Fruit fly (Drosophila melanogaster): ENCODE data around the gene sxe2.

Gene sxe2

DNA sequence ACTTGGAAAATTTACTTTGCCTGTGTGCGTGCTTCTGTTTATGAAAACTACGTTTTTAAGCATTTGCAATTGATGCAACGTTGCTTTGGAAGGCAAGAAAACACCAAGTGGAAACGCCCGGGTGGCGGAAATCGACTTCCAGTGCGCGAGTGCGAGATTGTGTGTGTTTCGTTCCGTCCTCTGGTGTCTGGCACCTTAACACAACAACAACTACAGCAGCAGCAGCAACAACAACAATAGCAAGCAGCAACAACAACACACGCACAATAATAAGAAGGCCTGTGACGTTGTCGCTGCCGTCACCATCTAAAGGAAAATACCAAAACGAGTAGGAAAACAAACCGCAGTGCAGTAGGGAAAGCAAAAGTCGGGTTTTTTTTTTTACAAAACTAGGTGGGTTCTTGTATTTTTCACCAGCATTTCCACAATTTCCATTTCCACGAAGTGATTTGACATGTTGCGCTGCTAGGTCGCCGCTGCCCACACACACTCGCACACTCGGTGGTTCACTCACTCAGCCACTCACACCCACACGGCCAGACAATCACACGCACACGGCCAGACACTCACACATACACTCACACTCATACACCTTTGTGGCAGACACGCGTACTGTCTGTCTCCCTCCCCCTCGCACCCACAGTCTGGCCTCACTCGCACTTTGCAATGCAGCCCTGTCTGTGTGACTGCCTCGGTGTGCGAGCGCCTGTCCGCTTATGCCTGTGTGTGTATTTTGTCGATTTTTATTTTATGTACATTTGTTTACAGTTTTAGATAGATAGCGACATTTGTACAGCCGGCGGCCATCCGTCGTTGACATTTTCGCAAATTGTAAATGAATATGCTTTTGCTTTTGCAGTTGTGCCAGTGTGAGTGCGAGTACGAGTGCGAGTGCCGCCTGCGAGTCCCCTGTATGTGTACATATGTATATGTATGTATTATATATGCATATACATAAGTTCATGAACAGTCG, 15.9 kb downstream of the sxe2 start (continued):
- TF ChIP-seq fd59A (GFP tag; optimal IDR thresholded peaks at IDR 0.05) (no peak), Sox15 (GFP tag; optimal IDR thresholded peaks at IDR 0.05) (no peak), CG11902 (GFP tag; optimal IDR thresholded peaks at IDR 0.05) (no peak), Eip75B (GFP tag; optimal IDR thresholded peaks at IDR 0.05) (peak; percentile 66), Sox14 (GFP tag; optimal IDR thresholded peaks at IDR 0.05) (peak; percentile 89), CG11762 (GFP tag; optimal IDR thresholded peaks at IDR 0.05; ENCODE audit: insufficient read depth) (no peak), CG8119 (GFP tag; IDR thresholded peaks at IDR 0.05) (no peak; the same call in 1 of the 3 replicates), salr (GFP tag; optimal IDR thresholded peaks at IDR 0.05) (no peak), Smox (GFP tag; optimal IDR thresholded peaks at IDR 0.05) (peak; percentile 33), CG4318 (GFP tag; optimal IDR thresholded peaks at IDR 0.05) (no peak), net (GFP tag; optimal IDR thresholded peaks at IDR 0.05) (peak; percentile 49), vri (GFP tag; optimal IDR thresholded peaks at IDR 0.05) (peak; percentile 82), CG6854 (GFP tag; optimal IDR thresholded peaks at IDR 0.05) (peak; percentile 61), Sox102F (GFP tag; optimal IDR thresholded peaks at IDR 0.05) (peak; percentile 27), CG7368 (GFP tag; optimal IDR thresholded peaks at IDR 0.05) (no peak), acj6 (GFP tag; optimal IDR thresholded peaks at IDR 0.05) (no peak), CG15336 (GFP tag; IDR thresholded peaks at IDR 0.05) (peak; percentile 55; the same call in 1 of the 2 replicates), lz (GFP tag; optimal IDR thresholded peaks at IDR 0.05) (peak; percentile 24), CG10631 (GFP tag; optimal IDR thresholded peaks at IDR 0.05) (no peak), fd85E (GFP tag; optimal IDR thresholded peaks at IDR 0.05) (peak; percentile 52), Ets96B (tag; optimal IDR thresholded peaks at IDR 0.05) (peak; percentile 24), Hr38 (GFP tag; optimal IDR thresholded peaks at IDR 0.05) (no peak), CG16779 (tag; optimal IDR thresholded peaks at IDR 0.05) (peak; percentile 78), topi (GFP tag; optimal IDR thresholded peaks at IDR 0.05) (peak; percentile 26), CG8632 (GFP tag; optimal IDR thresholded peaks at IDR 0.05) (no peak), Blimp-1 (GFP tag; optimal IDR thresholded peaks at IDR 0.05) (no peak), CG9139 (GFP tag; optimal IDR thresholded peaks at IDR 0.05) (peak; percentile 12), achi (GFP tag; optimal IDR thresholded peaks at IDR 0.05) (peak; percentile 47), CG1621 (tag; optimal IDR thresholded peaks at IDR 0.05) (peak; percentile 29), CG8319 (GFP tag; optimal IDR thresholded peaks at IDR 0.05) (no peak)

DNA sequence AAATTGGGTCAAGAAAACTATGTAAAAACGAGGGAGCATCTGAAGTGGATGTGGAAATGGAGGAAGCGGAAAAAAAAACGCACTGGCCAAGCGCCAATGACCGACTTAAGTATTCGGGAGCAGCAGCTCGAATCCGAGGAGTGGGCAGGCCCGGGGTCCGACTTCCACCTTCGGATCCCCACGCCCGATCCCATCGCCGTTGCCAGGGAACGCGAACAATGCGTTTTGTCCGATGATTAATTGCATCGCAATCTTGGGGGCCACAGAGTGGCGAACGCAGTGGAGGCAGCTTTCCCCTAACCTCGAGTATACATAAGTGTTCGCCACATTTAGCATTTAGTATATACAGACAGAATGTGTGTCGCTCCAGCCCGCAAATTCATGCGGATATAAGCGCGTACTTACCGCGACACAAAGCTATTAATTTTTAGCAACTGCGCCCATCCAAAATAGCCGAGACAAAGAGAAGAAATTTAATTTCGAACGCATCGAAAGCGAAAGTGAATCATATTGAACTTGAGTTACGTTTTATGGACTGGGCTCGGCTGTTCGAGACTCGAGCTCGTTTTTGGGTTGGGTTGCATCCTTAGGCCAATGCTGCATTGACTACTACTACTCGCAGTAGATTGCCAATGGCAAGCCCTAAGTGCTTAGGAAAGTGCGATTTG, 22.3 kb downstream of the sxe2 start:
- peak; percentile 44 for TF ChIP-seq Eip78C (GFP tag)
- TF ChIP-seq ss (GFP tag; optimal IDR thresholded peaks at IDR 0.05), result no peak
- TF ChIP-seq Blimp-1 (GFP tag; optimal IDR thresholded peaks at IDR 0.05), result peak; percentile 75
- TF ChIP-seq dsx (GFP tag; optimal IDR thresholded peaks at IDR 0.05; ENCODE audit: poor library complexity, severe bottlenecking), result no peak
- TF ChIP-seq CG16779 (tag; optimal IDR thresholded peaks at IDR 0.05), result no peak
- TF ChIP-seq svp (GFP tag), result peak; percentile 75

DNA sequence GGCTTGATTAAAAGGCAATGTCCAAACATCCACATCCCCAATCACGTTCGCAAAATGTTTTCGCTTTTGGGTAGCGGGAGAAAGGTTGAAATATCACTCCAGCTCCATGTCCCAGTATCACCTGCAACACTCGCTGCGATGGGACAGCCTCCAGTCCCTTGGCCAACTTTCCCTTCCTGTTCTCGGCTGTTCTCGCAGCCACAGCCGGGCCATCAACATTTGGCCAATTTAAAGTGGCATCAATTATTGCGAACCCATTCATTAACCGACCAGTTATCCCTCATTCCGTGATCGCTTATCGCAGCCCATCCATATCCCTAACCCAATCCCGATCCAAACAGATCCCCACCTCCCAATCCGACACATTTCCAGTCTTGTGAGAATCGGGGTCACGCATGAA, 29.4 kb downstream of the sxe2 start:
- TF ChIP-seq Met (GFP tag; optimal IDR thresholded peaks at IDR 0.05) (no peak), Lpt (GFP tag; optimal IDR thresholded peaks at IDR 0.05) (no peak), net (GFP tag; optimal IDR thresholded peaks at IDR 0.05) (no peak), CG6854 (GFP tag; optimal IDR thresholded peaks at IDR 0.05) (peak; percentile 12), CG31627 (GFP tag; optimal IDR thresholded peaks at IDR 0.05) (no peak), CG11902 (GFP tag; optimal IDR thresholded peaks at IDR 0.05) (no peak), CG8119 (GFP tag; IDR thresholded peaks at IDR 0.05) (no peak), CG6808 (GFP tag; optimal IDR thresholded peaks at IDR 0.05) (no peak), spab (GFP tag; optimal IDR thresholded peaks at IDR 0.05) (no peak), Blimp-1 (GFP tag; optimal IDR thresholded peaks at IDR 0.05) (peak; percentile 81), fd85E (GFP tag; optimal IDR thresholded peaks at IDR 0.05) (no peak), CG6163 (GFP tag; IDR thresholded peaks at IDR 0.05) (no peak), svp (GFP tag) (peak; percentile 49), CG10631 (GFP tag; optimal IDR thresholded peaks at IDR 0.05) (no peak)
